Fruit fly (Drosophila melanogaster): ENCODE measurements around the gene CG12290.

CG12290 gene

dm6 chr3R:26230016-26230415, at the start of gene CG12290:
Gene CG12290 (plus strand): TSS chr3R:26230248.
- TF ChIP-seq CG17801 (GFP tag; optimal IDR thresholded peaks at IDR 0.05; ENCODE audit: partially characterized antibody) = peak; percentile 52

- TF ChIP-seq CG17801 (GFP tag; optimal IDR thresholded peaks at IDR 0.05; ENCODE audit: partially characterized antibody) = no peak
Observed at dm6 chr3R:26181991-26182390, 48.1 kb upstream of the CG12290 start.

DNA sequence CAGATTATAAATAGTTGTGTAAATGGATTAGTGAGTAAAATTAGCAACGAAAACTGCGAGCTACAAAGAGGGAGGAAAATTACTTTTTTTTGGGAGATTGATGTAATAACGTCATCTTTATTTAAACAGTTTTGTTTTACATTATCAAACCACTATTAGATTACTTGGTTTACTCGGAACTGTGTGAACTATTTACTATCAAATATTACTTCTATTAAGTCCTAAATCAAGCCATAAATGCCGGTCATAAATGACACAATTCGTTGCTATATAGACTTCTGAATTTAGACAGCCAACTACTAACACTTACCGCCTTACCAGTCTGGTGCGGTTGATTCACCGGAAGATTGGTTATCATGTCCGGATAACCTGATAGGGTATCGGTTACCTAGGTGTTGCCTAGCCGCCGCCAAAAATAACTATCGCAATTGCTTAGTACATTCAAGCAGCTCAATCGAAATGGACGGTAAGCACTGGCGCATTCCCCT, 44.8 kb upstream of the CG12290 start, which contains the start of gene CG31086:
TSS of gene CG31086 (plus strand) at position 51 of the 488 bp plus-strand sequence.
- no peak for TF ChIP-seq CG17801 (GFP tag; optimal IDR thresholded peaks at IDR 0.05; ENCODE audit: partially characterized antibody)

DNA sequence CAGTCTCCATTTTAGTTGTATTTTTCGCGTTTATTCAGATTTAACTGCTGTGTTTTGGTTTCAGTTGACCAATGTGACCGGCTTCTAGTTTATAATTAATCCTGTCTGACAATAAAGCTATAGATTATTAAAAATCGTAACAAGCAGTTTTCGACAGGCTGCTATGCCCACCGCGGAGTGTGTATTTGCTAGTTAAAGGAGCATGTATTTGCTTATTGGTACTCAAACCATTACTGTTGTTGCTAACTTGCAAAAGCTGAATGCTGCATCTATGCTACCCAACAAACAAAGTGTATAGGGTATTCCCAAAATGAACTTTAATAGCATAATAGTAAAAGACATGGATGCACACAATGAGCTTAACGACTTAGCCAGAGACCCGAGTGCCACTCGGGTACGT, 41.3 kb upstream of the CG12290 start, which contains the start of gene CG6073:
TSS of gene CG6073 (minus strand) at position 100 of the 400 bp plus-strand sequence.
- TF ChIP-seq CG17801 (GFP tag; optimal IDR thresholded peaks at IDR 0.05; ENCODE audit: partially characterized antibody) = no peak

- no peak for TF ChIP-seq CG17801 (GFP tag; optimal IDR thresholded peaks at IDR 0.05; ENCODE audit: partially characterized antibody)
Observed at dm6 chr3R:26189877-26190276, 40.2 kb upstream of the CG12290 start, which contains the start of gene CG34130. Gene CG34130 (minus strand): TSS chr3R:26189977.

dm6 chr3R:26191105-26191504, 38.9 kb upstream of the CG12290 start, which contains the start of gene CG34129:
Gene CG34129 (minus strand): TSS chr3R:26191205.
- no peak for TF ChIP-seq CG17801 (GFP tag; optimal IDR thresholded peaks at IDR 0.05; ENCODE audit: partially characterized antibody)

DNA sequence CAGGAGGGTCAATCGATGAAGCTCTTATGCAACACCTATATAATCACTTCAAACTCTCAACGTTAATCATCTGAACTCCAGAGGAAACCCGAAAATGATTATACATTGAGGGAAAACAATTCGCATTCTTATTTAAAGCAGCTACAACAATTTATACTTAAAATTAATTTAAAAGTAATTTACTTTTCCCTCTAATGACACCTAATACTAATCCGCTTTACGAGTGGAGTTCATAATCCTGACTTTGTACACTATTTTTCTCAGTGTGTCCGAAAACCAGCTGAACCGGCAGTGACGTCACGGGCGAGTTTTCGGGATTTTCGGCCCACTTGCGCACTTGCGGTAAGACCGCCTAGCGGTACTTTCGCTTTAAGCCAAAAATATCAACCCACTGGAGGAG, 37.8 kb upstream of the CG12290 start:
- no peak for TF ChIP-seq CG17801 (GFP tag; optimal IDR thresholded peaks at IDR 0.05; ENCODE audit: partially characterized antibody)

dm6 chr3R:26194933-26195452, 35.1 kb upstream of the CG12290 start:
- TF ChIP-seq CG17801 (GFP tag; optimal IDR thresholded peaks at IDR 0.05; ENCODE audit: partially characterized antibody) = no peak

- no peak for TF ChIP-seq CG17801 (GFP tag; optimal IDR thresholded peaks at IDR 0.05; ENCODE audit: partially characterized antibody)
Observed at dm6 chr3R:26212935-26213334, 17.1 kb upstream of the CG12290 start.

DNA sequence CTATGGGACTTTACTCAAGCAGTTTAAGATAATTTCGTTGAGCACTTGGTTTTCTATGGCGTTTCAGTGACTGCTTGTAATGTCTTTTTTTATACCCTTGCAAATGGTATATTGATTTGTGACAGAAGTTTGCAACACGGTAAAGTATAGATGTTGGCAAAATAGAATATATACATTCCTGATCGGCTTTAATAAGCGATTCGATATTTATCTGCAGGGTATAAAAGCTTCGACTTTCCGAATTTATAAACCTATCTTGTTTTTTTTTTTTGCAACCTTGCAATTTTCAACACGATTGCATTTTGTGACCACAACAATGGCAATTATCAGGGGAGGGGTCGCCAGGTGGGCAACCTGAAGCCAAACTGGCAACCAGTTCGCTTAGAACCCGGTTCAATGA, 15.7 kb upstream of the CG12290 start:
- TF ChIP-seq CG17801 (GFP tag; optimal IDR thresholded peaks at IDR 0.05; ENCODE audit: partially characterized antibody) = peak; percentile 12

- no peak for TF ChIP-seq CG17801 (GFP tag; optimal IDR thresholded peaks at IDR 0.05; ENCODE audit: partially characterized antibody)
Observed at dm6 chr3R:26222123-26222651, 7.9 kb upstream of the CG12290 start.

DNA sequence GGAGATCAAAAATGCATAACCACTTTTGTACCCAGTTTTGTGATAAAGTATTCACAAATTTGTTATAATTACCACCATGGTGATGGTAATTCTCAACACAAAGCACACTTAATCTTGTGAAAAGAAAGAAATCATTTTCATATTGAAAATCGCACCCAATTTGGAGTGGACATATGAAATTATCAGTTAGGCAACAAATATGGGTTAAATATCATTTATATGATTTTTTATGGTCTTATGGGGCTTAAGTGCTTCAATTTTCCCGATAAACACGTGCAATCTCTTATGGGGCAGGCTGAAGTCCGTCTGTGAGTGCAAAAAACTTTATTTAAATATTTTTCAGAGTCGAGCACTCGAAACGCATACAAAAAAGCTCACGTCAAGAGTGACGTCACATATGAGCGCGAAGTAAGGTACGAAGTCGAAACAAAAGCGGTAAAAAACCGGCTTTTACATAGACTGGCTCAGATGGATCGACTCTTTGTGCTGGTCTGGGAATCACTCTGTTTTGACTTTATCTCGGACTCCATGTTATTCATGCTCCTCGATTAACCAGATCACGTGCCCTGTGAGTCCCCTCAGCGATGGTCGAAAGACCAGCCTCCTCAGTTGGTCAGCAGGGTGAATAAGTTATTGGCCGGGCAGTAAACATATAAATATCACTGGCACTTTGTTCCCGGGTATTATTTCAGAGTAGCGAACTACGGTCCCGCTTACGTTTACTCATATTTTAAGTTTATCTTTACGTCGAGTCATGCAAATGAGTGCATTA, 3.4 kb upstream of the CG12290 start:
- TF ChIP-seq CG17801 (GFP tag; optimal IDR thresholded peaks at IDR 0.05; ENCODE audit: partially characterized antibody) = no peak

dm6 chr3R:26228026-26228635, 1.9 kb upstream of the CG12290 start:
- no peak for TF ChIP-seq CG17801 (GFP tag; optimal IDR thresholded peaks at IDR 0.05; ENCODE audit: partially characterized antibody)

- TF ChIP-seq CG17801 (GFP tag; optimal IDR thresholded peaks at IDR 0.05; ENCODE audit: partially characterized antibody) = no peak
Observed at dm6 chr3R:26235034-26235433, 5.0 kb downstream of the CG12290 start.

- TF ChIP-seq CG17801 (GFP tag; optimal IDR thresholded peaks at IDR 0.05; ENCODE audit: partially characterized antibody) = no peak
Observed at dm6 chr3R:26237496-26237895, 7.4 kb downstream of the CG12290 start.
